Fruit fly (Drosophila melanogaster): ENCODE measurements around the gene CG12479.

DNA sequence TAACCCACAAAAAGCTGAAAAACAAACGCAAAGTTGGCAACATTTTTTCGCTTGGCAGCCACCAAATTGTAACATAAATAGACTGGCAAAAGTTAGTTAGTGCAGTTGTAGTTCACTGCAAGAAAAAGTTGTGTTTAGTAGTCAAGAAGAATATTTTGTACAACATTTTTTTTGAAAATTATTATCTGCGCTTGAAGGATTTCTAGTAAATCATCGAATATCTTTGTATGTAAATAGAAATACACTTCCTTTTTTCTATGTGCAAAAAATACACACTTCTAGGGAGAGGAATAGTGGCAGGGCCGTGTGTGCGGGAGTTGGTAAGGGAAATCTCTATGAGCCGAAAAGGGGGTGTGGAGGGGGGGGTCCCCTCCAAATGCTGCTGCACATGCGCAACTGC lies 28.1 kb downstream of the CG12479 start:
- TF ChIP-seq EcR (GFP tag; optimal IDR thresholded peaks at IDR 0.05) (no peak), psq (optimal IDR thresholded peaks at IDR 0.05) (no peak), usp (GFP tag; optimal IDR thresholded peaks at IDR 0.05) (no peak)

Measured in whole organism.